Worm (Caenorhabditis elegans) whole organism, L2 larva: Measurements from ENCODE around the gene C03B1.2.

Experiments
- C34F6.9 ChIP-seq: fragments of 150-350 bp; optimal IDR thresholded peaks from 2 replicates; lab custom pipeline; 2014; ENCODE audit warnings: missing biosample characterization, missing genetic modification characterization
- F13H6.1 ChIP-seq: sonication (generic microtip); optimal IDR thresholded peaks from 2 replicates; lab custom pipeline; 2016; ENCODE audit warnings: missing genetic modification characterization, missing compliant biosample characterization
- Y55F3AM.14 ChIP-seq: fragments of 200-800 bp; sonication (Bioruptor generic); optimal IDR thresholded peaks from 2 replicates; lab custom pipeline; 2018; ENCODE audit warnings: mild to moderate bottlenecking, missing genetic modification characterization, missing compliant biosample characterization
- ZK546.5 ChIP-seq: sonication (generic microtip); optimal IDR thresholded peaks from 2 replicates; lab custom pipeline; 2017; ENCODE audit warnings: missing biosample characterization, missing genetic modification characterization
- ama-1 ChIP-seq: fragments of 150-350 bp; optimal IDR thresholded peaks from 2 replicates; lab custom pipeline; 2018; ENCODE audit warnings: inconsistent platforms
- ceh-82 ChIP-seq: fragments of 150-350 bp; optimal IDR thresholded peaks from 2 replicates; lab custom pipeline; 2014; ENCODE audit warnings: missing biosample characterization, missing genetic modification characterization
- crh-2 ChIP-seq: sonication (generic microtip); optimal IDR thresholded peaks from 2 replicates; lab custom pipeline; 2017; ENCODE audit warnings: missing biosample characterization, missing genetic modification characterization
- dmd-4 ChIP-seq: sonication (generic microtip); optimal IDR thresholded peaks from 2 replicates; lab custom pipeline; 2017; ENCODE audit warnings: missing biosample characterization, missing genetic modification characterization
- elt-3 ChIP-seq: sonication (generic microtip); optimal IDR thresholded peaks from 2 replicates; lab custom pipeline; 2017; ENCODE audit warnings: missing biosample characterization, missing genetic modification characterization
- lin-11 ChIP-seq: fragments of 150-350 bp; sonication (generic microtip); optimal IDR thresholded peaks from 2 replicates; lab custom pipeline; 2014; ENCODE audit warnings: missing biosample characterization, missing genetic modification characterization, inconsistent platforms, mixed read lengths
- lin-13 ChIP-seq: fragments of 150-350 bp; optimal IDR thresholded peaks from 2 replicates; lab custom pipeline; 2014; ENCODE audit warnings: missing biosample characterization, missing genetic modification reagents, missing genetic modification characterization
- lsy-2 ChIP-seq, 2 experiments: fragments of 150-350 bp in 1 of 2; sonication (generic microtip) in 1 of 2; optimal IDR thresholded peaks; 2 replicates each; lab custom pipeline; 2014 to 2017; ENCODE audit warnings: missing biosample characterization in 2 of 2, missing genetic modification characterization in 2 of 2
- mab-5 ChIP-seq: fragments of 150-350 bp; optimal IDR thresholded peaks from 2 replicates; lab custom pipeline; 2014; ENCODE audit warnings: missing biosample characterization, missing genetic modification characterization
- mbf-1 ChIP-seq: sonication (generic microtip); optimal IDR thresholded peaks from 2 replicates; lab custom pipeline; 2017; ENCODE audit warnings: missing biosample characterization, missing genetic modification characterization
- mdl-1 ChIP-seq, 2 experiments: fragments of 150-350 bp in 1 of 2; sonication (generic microtip) in 1 of 2; optimal IDR thresholded peaks; 2 replicates each; lab custom pipeline; 2017; ENCODE audit warnings: missing biosample characterization in 2 of 2, missing genetic modification characterization in 2 of 2
- nhr-11 ChIP-seq: fragments of 150-350 bp; optimal IDR thresholded peaks from 2 replicates; lab custom pipeline; 2014; ENCODE audit warnings: missing biosample characterization, missing genetic modification characterization
- nhr-12 ChIP-seq: fragments of 150-350 bp; optimal IDR thresholded peaks from 2 replicates; lab custom pipeline; 2014; ENCODE audit warnings: missing biosample characterization, missing genetic modification characterization
- nhr-129 ChIP-seq: fragments of 150-350 bp; optimal IDR thresholded peaks from 2 replicates; lab custom pipeline; 2014; ENCODE audit warnings: missing biosample characterization, missing genetic modification characterization
- nhr-23 ChIP-seq: fragments of 150-350 bp; optimal IDR thresholded peaks from 2 replicates; lab custom pipeline; 2014; ENCODE audit warnings: missing biosample characterization, missing genetic modification reagents, missing genetic modification characterization
- nhr-237 ChIP-seq: fragments of 150-350 bp; optimal IDR thresholded peaks from 2 replicates; lab custom pipeline; 2014; ENCODE audit warnings: missing biosample characterization, missing genetic modification characterization
- nhr-25 ChIP-seq: fragments of 150-350 bp; sonication (generic microtip); optimal IDR thresholded peaks from 3 replicates; lab custom pipeline; 2014; ENCODE audit warnings: missing biosample characterization, missing genetic modification characterization
- nhr-6 ChIP-seq: fragments of 150-350 bp; optimal IDR thresholded peaks from 2 replicates; lab custom pipeline; 2014; ENCODE audit warnings: missing biosample characterization, missing genetic modification characterization
- peb-1 ChIP-seq: fragments of 150-350 bp; optimal IDR thresholded peaks from 2 replicates; lab custom pipeline; 2014; ENCODE audit warnings: missing biosample characterization, missing genetic modification characterization
- skn-1 ChIP-seq: sonication (generic microtip); optimal IDR thresholded peaks from 2 replicates; lab custom pipeline; 2017; ENCODE audit warnings: missing biosample characterization, missing genetic modification characterization
- sma-3 ChIP-seq: sonication (generic microtip); optimal IDR thresholded peaks from 2 replicates; lab custom pipeline; 2016; ENCODE audit warnings: missing genetic modification reagents, missing genetic modification characterization, missing compliant biosample characterization
- snpc-4 ChIP-seq: fragments of 150-350 bp; optimal IDR thresholded peaks from 2 replicates; lab custom pipeline; 2014; ENCODE audit warnings: missing biosample characterization, missing genetic modification characterization
- unc-39 ChIP-seq: fragments of 150-350 bp; optimal IDR thresholded peaks from 2 replicates; lab custom pipeline; 2014; ENCODE audit warnings: missing biosample characterization, missing genetic modification characterization
- unc-55 ChIP-seq: fragments of 150-350 bp; sonication (generic microtip); optimal IDR thresholded peaks from 3 replicates; lab custom pipeline; 2014; ENCODE audit warnings: missing biosample characterization, missing genetic modification reagents, missing genetic modification characterization
- unc-62 ChIP-seq: fragments of 150-350 bp; optimal IDR thresholded peaks from 2 replicates; lab custom pipeline; 2014; ENCODE audit warnings: missing biosample characterization, missing genetic modification reagents, missing genetic modification characterization
- zag-1 ChIP-seq: fragments of 150-350 bp; optimal IDR thresholded peaks from 2 replicates; lab custom pipeline; 2014; ENCODE audit warnings: missing biosample characterization, missing genetic modification characterization
- ztf-1 ChIP-seq: fragments of 200-800 bp; sonication (Bioruptor generic); conservative IDR thresholded peaks from 2 replicates; pipeline ENCODE4 v1.3.6; 2022; ENCODE audit warnings: missing genetic modification characterization, missing compliant biosample characterization
- ztf-11 ChIP-seq: sonication (generic microtip); optimal IDR thresholded peaks from 2 replicates; lab custom pipeline; 2017; ENCODE audit warnings: missing biosample characterization, missing genetic modification characterization
- ztf-4 ChIP-seq: fragments of 150-350 bp; optimal IDR thresholded peaks from 2 replicates; lab custom pipeline; 2014; ENCODE audit warnings: missing biosample characterization, missing genetic modification characterization

C03B1.2 gene

DNA sequence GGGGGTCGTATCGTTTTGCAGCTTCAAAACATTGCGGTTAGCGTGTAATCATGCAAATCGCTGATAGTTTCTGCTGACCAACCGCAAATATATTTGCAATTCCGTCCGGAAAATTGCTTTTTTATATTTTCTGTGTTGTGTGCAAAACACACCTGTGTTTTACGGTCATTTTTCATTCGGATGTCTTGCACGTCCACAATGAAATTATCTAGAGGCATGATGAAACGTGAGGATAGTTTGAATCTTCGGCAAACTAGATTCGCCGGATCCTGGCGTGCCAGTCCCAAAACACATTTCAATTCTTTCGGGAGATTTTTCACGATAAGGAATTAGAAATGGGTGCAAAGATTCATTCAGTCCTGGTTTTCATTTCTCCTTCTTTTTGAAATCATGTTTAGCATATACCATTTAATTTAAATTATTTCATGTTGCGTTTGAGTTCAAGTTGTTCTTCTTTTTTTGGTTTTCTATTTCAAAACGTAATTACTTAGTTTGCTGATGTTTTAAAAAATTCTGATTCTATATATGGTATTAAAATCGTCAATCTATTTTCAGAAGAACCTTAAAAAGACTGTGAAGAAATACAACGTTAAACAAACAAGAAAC lies 14.7 kb upstream of the C03B1.2 start, which contains the start of gene C03B1.5:
Gene C03B1.5, plus strand, starts transcription at position 556 of the 606 bp plus-strand sequence.
- no peak for TF ChIP-seq unc-55
- no peak for TF ChIP-seq mbf-1
- TF ChIP-seq ztf-1 (GFP tag; lab: Robert Waterston, UW), result no peak
- TF ChIP-seq dmd-4, result no peak
- TF ChIP-seq snpc-4, result no peak
- TF ChIP-seq lin-11 (tag; lab: Kevin White, UChicago), result no peak

ce11 chrX:6357772-6358171 lies 12.0 kb upstream of the C03B1.2 start, which contains the start of gene C03B1.10:
C03B1.10 (minus strand) TSS chrX:6357872.
- no peak for TF ChIP-seq ZK546.5 (tag; lab: Kevin White, UChicago)

DNA sequence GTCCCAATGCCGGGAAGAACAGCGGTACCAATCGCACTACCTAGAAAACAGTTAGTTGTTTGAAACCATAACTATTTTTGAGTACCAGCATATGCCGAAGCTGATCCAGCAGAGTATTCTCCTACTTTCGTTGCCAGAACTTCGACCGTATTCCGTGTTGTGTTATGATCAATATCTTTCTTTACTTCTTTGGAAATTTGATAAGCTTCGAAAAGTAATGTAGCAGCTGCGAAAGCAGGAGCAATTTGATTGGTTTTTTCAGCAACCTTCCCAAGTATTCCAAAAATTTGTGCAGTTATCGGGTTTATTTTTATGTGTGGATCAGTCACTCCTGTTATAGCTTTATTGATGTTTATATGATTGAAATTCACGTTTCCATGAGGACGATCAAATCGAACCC lies 9.7 kb upstream of the C03B1.2 start:
- no peak for TF ChIP-seq unc-55
- no peak for TF ChIP-seq zag-1
- no peak for TF ChIP-seq ZK546.5 (tag; lab: Kevin White, UChicago)
- TF ChIP-seq mdl-1 (tag; optimal IDR thresholded peaks at IDR 0.05; lab: Kevin White, UChicago), result no peak
- TF ChIP-seq peb-1 (tag; lab: Kevin White, UChicago), result no peak

DNA sequence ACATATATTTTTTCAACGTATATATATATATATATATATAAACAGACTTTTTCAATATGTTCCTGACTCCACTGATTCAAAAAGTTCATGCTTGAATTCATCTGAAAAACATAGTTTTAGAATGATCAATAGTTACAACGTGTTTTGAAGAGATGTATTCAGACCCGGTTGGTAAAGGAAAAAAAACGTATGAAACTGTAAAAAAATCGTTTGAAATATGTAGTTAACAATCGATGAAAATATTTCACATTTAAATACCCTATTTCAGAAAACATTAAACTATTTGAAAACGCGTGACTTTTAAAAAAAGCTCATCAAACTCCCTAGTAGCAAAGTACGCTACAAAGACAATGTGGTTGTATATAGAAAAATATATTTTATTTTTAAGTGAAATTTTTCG lies 9.2 kb upstream of the C03B1.2 start, which contains the start of gene C03B1.14:
Gene C03B1.14, minus strand, starts transcription at position 101 of the 400 bp plus-strand sequence.
- TF ChIP-seq crh-2, result no peak
- TF ChIP-seq unc-55, result no peak
- TF ChIP-seq lin-11 (tag; lab: Kevin White, UChicago), result no peak
- no peak for TF ChIP-seq ztf-4 (tag; lab: Kevin White, UChicago)
- TF ChIP-seq unc-39 (tag; lab: Kevin White, UChicago), result no peak
- TF ChIP-seq nhr-6 (tag; lab: Kevin White, UChicago), result no peak
- no peak for TF ChIP-seq nhr-23 (tag; lab: Kevin White, UChicago)
- no peak for TF ChIP-seq ztf-1 (GFP tag; lab: Robert Waterston, UW)
- no peak for TF ChIP-seq mbf-1
- no peak for TF ChIP-seq ama-1 (lab: Kevin White, UChicago)
- TF ChIP-seq mdl-1 (tag; optimal IDR thresholded peaks at IDR 0.05; lab: Kevin White, UChicago), result no peak
- no peak for TF ChIP-seq skn-1 (tag; lab: Kevin White, UChicago)

- TF ChIP-seq nhr-237 (tag; lab: Kevin White, UChicago), result no peak
- TF ChIP-seq nhr-25, result no peak
- no peak for TF ChIP-seq elt-3 (tag; lab: Kevin White, UChicago)
- TF ChIP-seq ztf-11, result no peak
- no peak for TF ChIP-seq nhr-129
- TF ChIP-seq ama-1 (lab: Kevin White, UChicago), result no peak
- TF ChIP-seq ztf-1 (GFP tag; lab: Robert Waterston, UW), result no peak
- no peak for TF ChIP-seq crh-2
- no peak for TF ChIP-seq ceh-82 (tag; lab: Kevin White, UChicago)
- no peak for TF ChIP-seq Y55F3AM.14 (GFP tag; lab: Kevin White, UChicago)
- no peak for TF ChIP-seq nhr-12 (tag; lab: Kevin White, UChicago)
- no peak for TF ChIP-seq dmd-4
- no peak for TF ChIP-seq lin-13 (GFP tag; lab: Kevin White, UChicago)
- TF ChIP-seq unc-62 (GFP tag; lab: Kevin White, UChicago), result no peak
Observed at ce11 chrX:6364196-6364595, 5.6 kb upstream of the C03B1.2 start, which contains the start of gene C03B1.4. C03B1.4 (plus strand) TSS chrX:6364496.

- TF ChIP-seq nhr-237 (tag; lab: Kevin White, UChicago) (no peak), ztf-1 (GFP tag; lab: Robert Waterston, UW) (no peak), lsy-2 (tag; optimal IDR thresholded peaks at IDR 0.05; lab: Kevin White, UChicago) (no peak), nhr-11 (no peak), elt-3 (tag; lab: Kevin White, UChicago) (no peak), skn-1 (tag; lab: Kevin White, UChicago) (no peak), F13H6.1 (tag; lab: Kevin White, UChicago) (no peak), ceh-82 (tag; lab: Kevin White, UChicago) (no peak), sma-3 (GFP tag; lab: Kevin White, UChicago) (no peak), Y55F3AM.14 (GFP tag; lab: Kevin White, UChicago) (no peak), crh-2 (no peak), C34F6.9 (no peak), ztf-4 (tag; lab: Kevin White, UChicago) (no peak), unc-55 (no peak), mab-5 (tag; lab: Kevin White, UChicago) (no peak), unc-62 (GFP tag; lab: Kevin White, UChicago) (no peak), peb-1 (tag; lab: Kevin White, UChicago) (no peak)
- TF ChIP-seq, all 48 proteins: peak for 0
Observed at ce11 chrX:6365715-6366114, 4.1 kb upstream of the C03B1.2 start, which contains the start of gene C03B1.3. C03B1.3 (plus strand) TSS chrX:6366015.
